In the genomic region with DNA sequence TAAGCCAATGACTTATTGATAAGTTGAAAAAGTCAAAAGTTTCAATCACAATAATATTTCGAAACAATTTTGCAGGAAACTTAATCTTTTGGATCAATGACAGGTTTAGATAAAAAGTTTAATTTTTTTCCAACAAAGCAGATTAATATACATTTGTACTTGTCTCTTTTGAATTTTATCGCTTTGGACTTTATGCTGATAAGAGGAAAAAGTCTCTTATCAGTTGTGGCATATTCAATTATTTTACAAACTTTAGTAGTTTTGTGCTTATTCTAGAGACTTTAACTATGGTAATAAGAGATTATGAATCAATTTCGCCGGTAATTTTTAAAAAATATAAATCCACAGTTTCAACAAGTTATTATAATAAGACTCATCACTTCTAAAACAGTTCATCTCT, we compare ENCODE assay signal across 1 worm cellular context.
TF ChIP-seq lines count a peak whose summit lies in the region.

No protein-coding gene starts in this region.

TF ChIP-seq in whole organism, L4 larva, 104 proteins besides CTCF, POLR2A, EP300 and RAD21 (continued from another document):
- TF ChIP-seq lsy-2 (tag; optimal IDR thresholded peaks at IDR 0.05; lab: Kevin White, UChicago) (no peak), mdt-29 (GFP tag; IDR thresholded peaks at IDR 0.05; lab: Robert Waterston, UW) (no peak), pqm-1 (tag; optimal IDR thresholded peaks at IDR 0.05; lab: Kevin White, UChicago) (peak; percentile 78), mes-2 (tag; optimal IDR thresholded peaks at IDR 0.05; lab: Kevin White, UChicago; ENCODE audit: poor library complexity, severe bottlenecking) (no peak), F10B5.3 (tag; optimal IDR thresholded peaks at IDR 0.05; lab: Kevin White, UChicago) (no peak), ZK337.2 (GFP tag; IDR thresholded peaks at IDR 0.05; lab: Robert Waterston, UW) (no peak), dve-1 (tag; optimal IDR thresholded peaks at IDR 0.05; lab: Kevin White, UChicago; ENCODE audit: insufficient read depth) (peak; percentile 84), nhr-102 (tag; optimal IDR thresholded peaks at IDR 0.05; lab: Kevin White, UChicago) (no peak), fos-1 (tag; optimal IDR thresholded peaks at IDR 0.05; lab: Kevin White, UChicago) (no peak), hlh-11 (tag; optimal IDR thresholded peaks at IDR 0.05; lab: Kevin White, UChicago) (no peak), rbr-2 (tag; optimal IDR thresholded peaks at IDR 0.05; lab: Kevin White, UChicago) (no peak), duxl-1 (tag; optimal IDR thresholded peaks at IDR 0.05; lab: Kevin White, UChicago; ENCODE audit: poor library complexity) (no peak), madf-5 (GFP tag; IDR thresholded peaks at IDR 0.05; lab: Robert Waterston, UW) (no peak), saeg-2 (GFP tag; IDR thresholded peaks at IDR 0.05; lab: Robert Waterston, UW) (no peak), dmd-8 (GFP tag; IDR thresholded peaks at IDR 0.05; lab: Robert Waterston, UW) (no peak), zfp-2 (tag; optimal IDR thresholded peaks at IDR 0.05; lab: Kevin White, UChicago) (no peak), ceh-32 (tag; optimal IDR thresholded peaks at IDR 0.05; lab: Kevin White, UChicago; ENCODE audit: poor library complexity) (no peak), fkh-10 (GFP tag; optimal IDR thresholded peaks at IDR 0.05; lab: Kevin White, UChicago) (no peak), lim-7 (GFP tag; IDR thresholded peaks at IDR 0.05; lab: Robert Waterston, UW) (no peak), zfp-3 (GFP tag; conservative IDR thresholded peaks at IDR 0.05; lab: Robert Waterston, UW) (no peak), R02D3.7 (tag; optimal IDR thresholded peaks at IDR 0.05; lab: Kevin White, UChicago) (no peak), lin-38 (GFP tag; IDR thresholded peaks at IDR 0.05; lab: Robert Waterston, UW) (no peak), mxl-3 (GFP tag; optimal IDR thresholded peaks at IDR 0.05; lab: Kevin White, UChicago) (no peak), dpl-1 (GFP tag; optimal IDR thresholded peaks at IDR 0.05; lab: Kevin White, UChicago) (no peak)
